Fruit fly (Drosophila melanogaster): ENCODE results near the gene Aduk.

Aduk gene

dm6 chr3R:9339176-9340075 is 4.9 kb upstream of the Aduk start (continued):
- TF ChIP-seq Hmx (GFP tag; optimal IDR thresholded peaks at IDR 0.05) = peak; percentile 2
- peak; percentile 24 for TF ChIP-seq bcd (GFP tag; optimal IDR thresholded peaks at IDR 0.05)
- TF ChIP-seq CG7987 (GFP tag; optimal IDR thresholded peaks at IDR 0.05) = no peak
- peak; percentile 98 for TF ChIP-seq sens (GFP tag)
- TF ChIP-seq gsb-n (tag; optimal IDR thresholded peaks at IDR 0.05) = peak; percentile 80
- TF ChIP-seq CG15696 (tag; optimal IDR thresholded peaks at IDR 0.05) = peak; percentile 28
- no peak for TF ChIP-seq CG11085 (GFP tag; IDR thresholded peaks at IDR 0.05)
- no peak for TF ChIP-seq Dp (GFP tag; optimal IDR thresholded peaks at IDR 0.05)
- no peak for TF ChIP-seq psq (GFP tag; optimal IDR thresholded peaks at IDR 0.05)
- TF ChIP-seq CG14710 (tag; optimal IDR thresholded peaks at IDR 0.05) = peak; percentile 81
- TF ChIP-seq Camta (GFP tag; optimal IDR thresholded peaks at IDR 0.05) = peak; percentile 57
- TF ChIP-seq slou (GFP tag; optimal IDR thresholded peaks at IDR 0.05) = no peak
- peak; percentile 54 for TF ChIP-seq CG12236 (GFP tag; optimal IDR thresholded peaks at IDR 0.05)
- no peak for TF ChIP-seq NFAT (GFP tag; IDR thresholded peaks at IDR 0.05)
- peak; percentile 52 for TF ChIP-seq CG13624 (GFP tag; optimal IDR thresholded peaks at IDR 0.05)
- TF ChIP-seq BtbVII (GFP tag; optimal IDR thresholded peaks at IDR 0.05) = no peak
- peak; percentile 56 for TF ChIP-seq ewg (GFP tag; optimal IDR thresholded peaks at IDR 0.05)
- TF ChIP-seq CG17829 (tag; optimal IDR thresholded peaks at IDR 0.05) = peak; percentile 80
- TF ChIP-seq CG1529 (GFP tag; optimal IDR thresholded peaks at IDR 0.05) = peak; percentile 69
- peak; percentile 34 to 40 for TF ChIP-seq dpn (GFP tag; optimal IDR thresholded peaks at IDR 0.05)
- TF ChIP-seq CG43689 (GFP tag; IDR thresholded peaks at IDR 0.05) = no peak
- TF ChIP-seq danr (GFP tag; IDR thresholded peaks at IDR 0.05) = no peak
- no peak for TF ChIP-seq CG4360 (GFP tag; IDR thresholded peaks at IDR 0.05)
- TF ChIP-seq CG7963 (GFP tag; IDR thresholded peaks at IDR 0.05; ENCODE audit: partially characterized antibody) = no peak
- peak; percentile 55 for TF ChIP-seq CG15269 (tag; optimal IDR thresholded peaks at IDR 0.05)
- no peak for TF ChIP-seq Doc2 (GFP tag; IDR thresholded peaks at IDR 0.05)
- TF ChIP-seq HmgZ (tag; optimal IDR thresholded peaks at IDR 0.05) = peak; percentile 7
- TF ChIP-seq rib (GFP tag; IDR thresholded peaks at IDR 0.05) = no peak
- TF ChIP-seq YL-1 (GFP tag; optimal IDR thresholded peaks at IDR 0.05) = peak; percentile 36
- TF ChIP-seq p53 (GFP tag; optimal IDR thresholded peaks at IDR 0.05) = peak; percentile 28
- peak; percentile 47 for TF ChIP-seq Awh (GFP tag; IDR thresholded peaks at IDR 0.05)
- TF ChIP-seq unpg (GFP tag; optimal IDR thresholded peaks at IDR 0.05) = peak; percentile 77
- TF ChIP-seq crc (GFP tag; optimal IDR thresholded peaks at IDR 0.05) = peak; percentile 23
- TF ChIP-seq Side (GFP tag; optimal IDR thresholded peaks at IDR 0.05) = no peak
- no peak for TF ChIP-seq Oaz (GFP tag; IDR thresholded peaks at IDR 0.05)
- no peak for TF ChIP-seq CG1647 (GFP tag; optimal IDR thresholded peaks at IDR 0.05)
- TF ChIP-seq h (optimal IDR thresholded peaks at IDR 0.05) = no peak
- TF ChIP-seq da (GFP tag; optimal IDR thresholded peaks at IDR 0.05) = no peak
- no peak for TF ChIP-seq lilli (GFP tag; optimal IDR thresholded peaks at IDR 0.05)
- TF ChIP-seq gcm2 (GFP tag; optimal IDR thresholded peaks at IDR 0.05) = no peak
- TF ChIP-seq CG3281 (GFP tag; optimal IDR thresholded peaks at IDR 0.05) = peak; percentile 42
- TF ChIP-seq Hand (GFP tag; optimal IDR thresholded peaks at IDR 0.05) = no peak
- TF ChIP-seq CG14965 (GFP tag; optimal IDR thresholded peaks at IDR 0.05; ENCODE audit: borderline replicate concordance) = no peak
- no peak for TF ChIP-seq CG6813 (GFP tag; optimal IDR thresholded peaks at IDR 0.05)
- TF ChIP-seq CG8089 (GFP tag; optimal IDR thresholded peaks at IDR 0.05) = peak; percentile 67
- no peak for TF ChIP-seq CG10431 (GFP tag; optimal IDR thresholded peaks at IDR 0.05)
- peak; percentile 84 for TF ChIP-seq dmrt11E (tag; optimal IDR thresholded peaks at IDR 0.05)
- peak; percentile 23; the same call in 1 of the 3 replicates for TF ChIP-seq Dbx (GFP tag; IDR thresholded peaks at IDR 0.05)
- TF ChIP-seq Fer3 (tag; optimal IDR thresholded peaks at IDR 0.05) = no peak
- peak; percentile 51 for TF ChIP-seq CG18476 (GFP tag; optimal IDR thresholded peaks at IDR 0.05)

Measured in whole organism, embryonic.